Worm (Caenorhabditis elegans): ENCODE measurements around the gene inx-11.

ce11 chrV:12494522-12494921 is 7.5 kb downstream of the inx-11 start, which contains the start of gene mrps-11:
- no peak for TF ChIP-seq hlh-17 (GFP tag; optimal IDR thresholded peaks at IDR 0.05; ENCODE audit: borderline replicate concordance)
- no peak for TF ChIP-seq ceh-8 (GFP tag; optimal IDR thresholded peaks at IDR 0.05)
- no peak for TF ChIP-seq pqm-1 (tag; optimal IDR thresholded peaks at IDR 0.05)
- no peak for TF ChIP-seq dpl-1 (GFP tag; optimal IDR thresholded peaks at IDR 0.05)
- TF ChIP-seq nhr-76 (tag; optimal IDR thresholded peaks at IDR 0.05) = no peak
- TF ChIP-seq elt-2 (tag; optimal IDR thresholded peaks at IDR 0.05) = no peak
- TF ChIP-seq blmp-1 (tag; optimal IDR thresholded peaks at IDR 0.05) = no peak
- TF ChIP-seq unc-62 (GFP tag; optimal IDR thresholded peaks at IDR 0.05) = no peak
- TF ChIP-seq nhr-12 (tag; optimal IDR thresholded peaks at IDR 0.05) = no peak
- no peak for TF ChIP-seq C04F5.9 (tag; optimal IDR thresholded peaks at IDR 0.05)
- no peak for TF ChIP-seq F16B12.6 (tag; optimal IDR thresholded peaks at IDR 0.05)
- no peak for TF ChIP-seq pax-3 (tag; optimal IDR thresholded peaks at IDR 0.05)

All from whole organism, L1 larva.